Fruit fly (Drosophila melanogaster): ENCODE measurements around the gene Pten.

The Pten gene

dm6 chr2L:10299077-10299809 is 38.4 kb upstream of the Pten start (continued):
- TF ChIP-seq dysf (GFP tag; IDR thresholded peaks at IDR 0.05) (peak; percentile 49; the same call in 1 of the 3 replicates), CG13424 (tag; optimal IDR thresholded peaks at IDR 0.05) (peak; percentile 13), CG18764 (GFP tag; optimal IDR thresholded peaks at IDR 0.05) (no peak), unpg (GFP tag; optimal IDR thresholded peaks at IDR 0.05) (peak; percentile 30), Deaf1 (tag; optimal IDR thresholded peaks at IDR 0.05) (no peak), Nf-YC (tag; optimal IDR thresholded peaks at IDR 0.05) (no peak), fd96Cb (tag; optimal IDR thresholded peaks at IDR 0.05) (peak; percentile 9), danr (GFP tag; IDR thresholded peaks at IDR 0.05) (no peak), CTCF (GFP tag; optimal IDR thresholded peaks at IDR 0.05) (no peak), gro (GFP tag; optimal IDR thresholded peaks at IDR 0.05) (no peak), slou (GFP tag; optimal IDR thresholded peaks at IDR 0.05) (no peak), pum (GFP tag; optimal IDR thresholded peaks at IDR 0.05) (no peak), Hr78 (GFP tag; optimal IDR thresholded peaks at IDR 0.05) (no peak), Oaz (GFP tag; IDR thresholded peaks at IDR 0.05) (no peak), ttk (GFP tag; IDR thresholded peaks at IDR 0.05) (no peak), shn (GFP tag; optimal IDR thresholded peaks at IDR 0.05) (no peak), Six4 (GFP tag; optimal IDR thresholded peaks at IDR 0.05) (no peak), tap (tag; optimal IDR thresholded peaks at IDR 0.05) (peak; percentile 6), CG2116 (GFP tag; optimal IDR thresholded peaks at IDR 0.05) (no peak), Lpt (GFP tag; optimal IDR thresholded peaks at IDR 0.05) (no peak), jigr1 (GFP tag; IDR thresholded peaks at IDR 0.05) (no peak), NC2α (GFP tag; optimal IDR thresholded peaks at IDR 0.05) (no peak), CG18476 (GFP tag; optimal IDR thresholded peaks at IDR 0.05) (no peak), Dfd (GFP tag; optimal IDR thresholded peaks at IDR 0.05) (no peak), CG1602 (GFP tag; optimal IDR thresholded peaks at IDR 0.05) (no peak), Drgx (GFP tag; IDR thresholded peaks at IDR 0.05) (no peak; the same call in 1 of the 2 replicates), cas (GFP tag; IDR thresholded peaks at IDR 0.05) (no peak), CG30431 (GFP tag; optimal IDR thresholded peaks at IDR 0.05) (no peak), yki (optimal IDR thresholded peaks at IDR 0.05) (no peak), CG30403 (GFP tag; optimal IDR thresholded peaks at IDR 0.05) (no peak), Awh (GFP tag; IDR thresholded peaks at IDR 0.05) (no peak), hbn (GFP tag; IDR thresholded peaks at IDR 0.05; ENCODE audit: partially characterized antibody) (no peak), CG4328 (GFP tag; optimal IDR thresholded peaks at IDR 0.05) (no peak), al (GFP tag; IDR thresholded peaks at IDR 0.05) (no peak), cato (GFP tag; optimal IDR thresholded peaks at IDR 0.05; ENCODE audit: borderline replicate concordance) (no peak), bowl (GFP tag; IDR thresholded peaks at IDR 0.05) (no peak), CG4424 (GFP tag; optimal IDR thresholded peaks at IDR 0.05) (no peak), CG1024 (GFP tag; IDR thresholded peaks at IDR 0.05) (no peak), CG16815 (GFP tag; optimal IDR thresholded peaks at IDR 0.05) (no peak), grn (GFP tag; optimal IDR thresholded peaks at IDR 0.05) (no peak), CG10147 (GFP tag; optimal IDR thresholded peaks at IDR 0.05) (no peak), CG10959 (GFP tag; IDR thresholded peaks at IDR 0.05) (no peak), fd64A (GFP tag; optimal IDR thresholded peaks at IDR 0.05) (no peak), CG11504 (tag; optimal IDR thresholded peaks at IDR 0.05) (peak; percentile 31), psq (GFP tag; optimal IDR thresholded peaks at IDR 0.05) (no peak), Atf3 (GFP tag; optimal IDR thresholded peaks at IDR 0.05) (no peak), ro (GFP tag; IDR thresholded peaks at IDR 0.05) (no peak), Sox102F (GFP tag; optimal IDR thresholded peaks at IDR 0.05) (no peak), sob (GFP tag; IDR thresholded peaks at IDR 0.05) (0 out of 2 replicates have a peak, but pooled peaks have one; percentile 32), HLH4C (GFP tag; IDR thresholded peaks at IDR 0.05; ENCODE audit: partially characterized antibody) (0 out of 3 replicates have a peak, but pooled peaks have one; percentile 47), lbe (GFP tag; optimal IDR thresholded peaks at IDR 0.05) (no peak), CG12769 (tag; optimal IDR thresholded peaks at IDR 0.05) (no peak)
